Fruit fly (Drosophila melanogaster) S2 (cell line): ENCODE results near the gene CG32260.

Experiments
- CG8478 ChIP-seq: fragments of >200 bp; optimal IDR thresholded peaks from 2 replicates; lab custom pipeline; 2018
- CTCF ChIP-seq, 2 experiments: fragments of >200 bp; optimal IDR thresholded peaks; 2 replicates each; lab custom pipeline; 2018

DNA sequence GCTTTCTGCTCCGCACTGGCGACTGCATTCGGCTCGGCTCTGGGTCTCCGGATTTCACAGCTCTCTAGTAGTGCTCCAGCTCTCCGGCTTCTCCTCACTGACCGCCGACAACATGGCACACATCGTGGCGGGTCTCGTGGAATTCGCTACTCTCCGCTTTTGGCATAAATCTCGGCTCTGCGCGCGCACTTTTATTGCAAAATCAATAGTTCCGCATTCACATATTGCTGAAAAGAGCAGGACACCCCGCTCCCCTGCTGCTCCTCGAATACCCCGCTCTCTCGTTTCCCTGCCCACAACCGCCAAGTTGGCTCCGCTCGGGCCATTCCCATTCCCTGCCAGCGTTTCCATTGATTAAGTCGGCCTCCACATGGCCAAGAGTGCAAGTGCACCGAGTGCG, 43.1 kb downstream of the CG32260 start:
- TF ChIP-seq CG8478 (lab: Kevin White, UChicago) (no peak), CTCF (optimal IDR thresholded peaks at IDR 0.05; lab: Kevin White, UChicago) (no peak)
